Fruit fly (Drosophila melanogaster) Kc167 (cell line): ENCODE data around the gene Pex23.

ENCODE experiments used
- Myc ChIP-seq: fragments of >200 bp; optimal IDR thresholded peaks from 2 replicates; lab custom pipeline; 2017; ENCODE audit warnings: missing external identifiers
- Sin3A ChIP-seq: fragments of >200 bp; optimal IDR thresholded peaks from 2 replicates; lab custom pipeline; 2018; ENCODE audit warnings: missing external identifiers
- h ChIP-seq: fragments of >200 bp; optimal IDR thresholded peaks from 3 replicates; lab custom pipeline; 2018; ENCODE audit warnings: missing external identifiers
- insv ChIP-seq: fragments of >200 bp; optimal IDR thresholded peaks from 3 replicates; lab custom pipeline; 2018; ENCODE audit warnings: missing external identifiers
- psq ChIP-seq: fragments of >200 bp; optimal IDR thresholded peaks from 2 replicates; lab custom pipeline; 2017; ENCODE audit warnings: missing external identifiers
- ttk ChIP-seq: sonication (Bioruptor generic); optimal IDR thresholded peaks from 2 replicates; lab custom pipeline; 2017; ENCODE audit warnings: missing external identifiers

- no peak for TF ChIP-seq psq (lab: Kevin White, UChicago)
- no peak for TF ChIP-seq h (lab: Kevin White, UChicago)
- TF ChIP-seq ttk (lab: Kevin White, UChicago), result no peak
- no peak for TF ChIP-seq insv
- no peak for TF ChIP-seq Sin3A (lab: Kevin White, UChicago)
- TF ChIP-seq Myc (lab: Kevin White, UChicago), result no peak
Observed at dm6 chr3L:20348581-20349093, 46.7 kb upstream of the Pex23 start.
